Worm (Caenorhabditis elegans) whole organism, L3 larva: ENCODE results near the gene Y67H2A.2.

ENCODE experiments used
- ZK546.5 ChIP-seq: sonication (generic microtip); optimal IDR thresholded peaks from 2 replicates; lab custom pipeline; 2017; ENCODE audit warnings: missing biosample characterization, missing genetic modification characterization
- ceh-28 ChIP-seq: fragments of 150-350 bp; optimal IDR thresholded peaks from 2 replicates; lab custom pipeline; 2014; ENCODE audit warnings: missing biosample characterization, missing genetic modification reagents, missing genetic modification characterization
- fos-1 ChIP-seq: fragments of 150-350 bp; optimal IDR thresholded peaks from 2 replicates; lab custom pipeline; 2014; ENCODE audit warnings: missing biosample characterization, missing genetic modification characterization
- lin-15B ChIP-seq: fragments of 150-350 bp; optimal IDR thresholded peaks from 2 replicates; lab custom pipeline; 2014; ENCODE audit warnings: missing biosample characterization, missing genetic modification characterization
- lin-39 ChIP-seq: fragments of 150-350 bp; optimal IDR thresholded peaks from 2 replicates; lab custom pipeline; 2018; ENCODE audit warnings: missing biosample characterization, missing genetic modification reagents, missing genetic modification characterization
- mml-1 ChIP-seq: fragments of 150-350 bp; sonication (generic microtip); optimal IDR thresholded peaks from 3 replicates; lab custom pipeline; 2014; ENCODE audit warnings: missing biosample characterization, missing genetic modification characterization
- nhr-11 ChIP-seq: fragments of 150-350 bp; optimal IDR thresholded peaks from 2 replicates; lab custom pipeline; 2014; ENCODE audit warnings: missing biosample characterization, missing genetic modification characterization
- nhr-76 ChIP-seq: fragments of 150-350 bp; sonication (generic microtip); optimal IDR thresholded peaks from 5 replicates; lab custom pipeline; 2014; ENCODE audit warnings: missing biosample characterization, missing genetic modification characterization
- nhr-77 ChIP-seq: fragments of 150-350 bp; optimal IDR thresholded peaks from 2 replicates; lab custom pipeline; 2014; ENCODE audit warnings: missing biosample characterization, missing genetic modification characterization
- pqm-1 ChIP-seq: fragments of 150-350 bp; optimal IDR thresholded peaks from 2 replicates; lab custom pipeline; 2017; ENCODE audit warnings: missing biosample characterization, missing genetic modification characterization, inconsistent platforms
- sea-2 ChIP-seq: fragments of 150-350 bp; sonication (generic microtip); optimal IDR thresholded peaks from 4 replicates; lab custom pipeline; 2014; ENCODE audit warnings: missing biosample characterization, missing genetic modification reagents, missing genetic modification characterization
- skn-1 ChIP-seq: fragments of 150-350 bp; optimal IDR thresholded peaks from 2 replicates; lab custom pipeline; 2014; ENCODE audit warnings: missing biosample characterization, missing genetic modification characterization
- unc-62 ChIP-seq: fragments of 150-350 bp; sonication (generic microtip); optimal IDR thresholded peaks from 4 replicates; lab custom pipeline; 2014; ENCODE audit warnings: missing biosample characterization, missing genetic modification reagents, missing genetic modification characterization
- ztf-11 ChIP-seq: fragments of 150-350 bp; optimal IDR thresholded peaks from 2 replicates; lab custom pipeline; 2014; ENCODE audit warnings: missing biosample characterization, missing genetic modification characterization

ce11 chrIV:13247780-13248179 lies 49.8 kb downstream of the Y67H2A.2 start:
- TF ChIP-seq sea-2 (GFP tag; lab: Kevin White, UChicago) (no peak), ztf-11 (tag; lab: Kevin White, UChicago) (no peak), nhr-77 (tag; lab: Kevin White, UChicago) (no peak), skn-1 (tag; lab: Kevin White, UChicago) (no peak), lin-15B (no peak), nhr-11 (tag; lab: Kevin White, UChicago) (no peak), mml-1 (tag; lab: Kevin White, UChicago) (no peak), unc-62 (no peak), fos-1 (tag; lab: Kevin White, UChicago) (no peak), pqm-1 (no peak), ZK546.5 (tag; lab: Kevin White, UChicago) (no peak), ceh-28 (tag; lab: Kevin White, UChicago) (no peak), lin-39 (tag; lab: Kevin White, UChicago) (no peak), nhr-76 (no peak)
